Worm (Caenorhabditis elegans) whole organism, L2 larva: ENCODE data around the gene cpg-2.
A peak's percentile ranks its signal among the peaks of the same experiment; 100 is the strongest.

Source experiments
- C34F6.9 ChIP-seq: fragments of 150-350 bp; optimal IDR thresholded peaks from 2 replicates; lab custom pipeline; 2014; ENCODE audit warnings: missing biosample characterization, missing genetic modification characterization
- F13H6.1 ChIP-seq: sonication (generic microtip); optimal IDR thresholded peaks from 2 replicates; lab custom pipeline; 2016; ENCODE audit warnings: missing genetic modification characterization, missing compliant biosample characterization
- R02D3.7 ChIP-seq: fragments of 150-350 bp; optimal IDR thresholded peaks from 2 replicates; lab custom pipeline; 2014; ENCODE audit warnings: missing biosample characterization, missing genetic modification characterization
- Y55F3AM.14 ChIP-seq: fragments of 200-800 bp; sonication (Bioruptor generic); optimal IDR thresholded peaks from 2 replicates; lab custom pipeline; 2018; ENCODE audit warnings: mild to moderate bottlenecking, missing genetic modification characterization, missing compliant biosample characterization
- ZK546.5 ChIP-seq: sonication (generic microtip); optimal IDR thresholded peaks from 2 replicates; lab custom pipeline; 2017; ENCODE audit warnings: missing biosample characterization, missing genetic modification characterization
- alr-1 ChIP-seq: fragments of 150-350 bp; optimal IDR thresholded peaks from 2 replicates; lab custom pipeline; 2014; ENCODE audit warnings: missing biosample characterization, missing genetic modification characterization
- aly-2 ChIP-seq: fragments of 150-350 bp; optimal IDR thresholded peaks from 2 replicates; lab custom pipeline; 2014; ENCODE audit warnings: missing biosample characterization, missing genetic modification characterization
- ama-1 ChIP-seq: fragments of 150-350 bp; optimal IDR thresholded peaks from 2 replicates; lab custom pipeline; 2018; ENCODE audit warnings: inconsistent platforms
- blmp-1 ChIP-seq: sonication (generic microtip); optimal IDR thresholded peaks from 2 replicates; lab custom pipeline; 2017; ENCODE audit warnings: missing genetic modification characterization, mild to moderate bottlenecking, missing compliant biosample characterization, antibody characterized with exemption, moderate library complexity; ENCODE audit not compliant: insufficient read depth
- ceh-82 ChIP-seq: fragments of 150-350 bp; optimal IDR thresholded peaks from 2 replicates; lab custom pipeline; 2014; ENCODE audit warnings: missing biosample characterization, missing genetic modification characterization
- crh-2 ChIP-seq: sonication (generic microtip); optimal IDR thresholded peaks from 2 replicates; lab custom pipeline; 2017; ENCODE audit warnings: missing biosample characterization, missing genetic modification characterization
- dmd-4 ChIP-seq: sonication (generic microtip); optimal IDR thresholded peaks from 2 replicates; lab custom pipeline; 2017; ENCODE audit warnings: missing biosample characterization, missing genetic modification characterization
- elt-1 ChIP-seq: fragments of 150-350 bp; optimal IDR thresholded peaks from 2 replicates; lab custom pipeline; 2014; ENCODE audit warnings: missing biosample characterization, missing genetic modification characterization
- fos-1 ChIP-seq: fragments of 150-350 bp; optimal IDR thresholded peaks from 2 replicates; lab custom pipeline; 2014; ENCODE audit warnings: missing biosample characterization, missing genetic modification characterization
- lin-11 ChIP-seq: fragments of 150-350 bp; sonication (generic microtip); optimal IDR thresholded peaks from 2 replicates; lab custom pipeline; 2014; ENCODE audit warnings: missing biosample characterization, missing genetic modification characterization, inconsistent platforms, mixed read lengths
- lin-13 ChIP-seq: fragments of 150-350 bp; optimal IDR thresholded peaks from 2 replicates; lab custom pipeline; 2014; ENCODE audit warnings: missing biosample characterization, missing genetic modification reagents, missing genetic modification characterization
- lsy-2 ChIP-seq, 2 experiments: fragments of 150-350 bp in 1 of 2; sonication (generic microtip) in 1 of 2; optimal IDR thresholded peaks; 2 replicates each; lab custom pipeline; 2014 to 2017; ENCODE audit warnings: missing biosample characterization in 2 of 2, missing genetic modification characterization in 2 of 2
- mab-5 ChIP-seq: fragments of 150-350 bp; optimal IDR thresholded peaks from 2 replicates; lab custom pipeline; 2014; ENCODE audit warnings: missing biosample characterization, missing genetic modification characterization
- mbf-1 ChIP-seq: sonication (generic microtip); optimal IDR thresholded peaks from 2 replicates; lab custom pipeline; 2017; ENCODE audit warnings: missing biosample characterization, missing genetic modification characterization
- mdl-1 ChIP-seq, 2 experiments: fragments of 150-350 bp in 1 of 2; sonication (generic microtip) in 1 of 2; optimal IDR thresholded peaks; 2 replicates each; lab custom pipeline; 2017; ENCODE audit warnings: missing biosample characterization in 2 of 2, missing genetic modification characterization in 2 of 2
- nhr-11 ChIP-seq: fragments of 150-350 bp; optimal IDR thresholded peaks from 2 replicates; lab custom pipeline; 2014; ENCODE audit warnings: missing biosample characterization, missing genetic modification characterization
- nhr-21 ChIP-seq: fragments of 150-350 bp; optimal IDR thresholded peaks from 2 replicates; lab custom pipeline; 2014; ENCODE audit warnings: missing biosample characterization, missing genetic modification characterization
- nhr-23 ChIP-seq: fragments of 150-350 bp; optimal IDR thresholded peaks from 2 replicates; lab custom pipeline; 2014; ENCODE audit warnings: missing biosample characterization, missing genetic modification reagents, missing genetic modification characterization
- nhr-25 ChIP-seq: fragments of 150-350 bp; sonication (generic microtip); optimal IDR thresholded peaks from 3 replicates; lab custom pipeline; 2014; ENCODE audit warnings: missing biosample characterization, missing genetic modification characterization
- nhr-6 ChIP-seq: fragments of 150-350 bp; optimal IDR thresholded peaks from 2 replicates; lab custom pipeline; 2014; ENCODE audit warnings: missing biosample characterization, missing genetic modification characterization
- peb-1 ChIP-seq: fragments of 150-350 bp; optimal IDR thresholded peaks from 2 replicates; lab custom pipeline; 2014; ENCODE audit warnings: missing biosample characterization, missing genetic modification characterization
- sem-4 ChIP-seq: fragments of 150-350 bp; optimal IDR thresholded peaks from 2 replicates; lab custom pipeline; 2014; ENCODE audit warnings: missing biosample characterization, missing genetic modification reagents, missing genetic modification characterization
- skn-1 ChIP-seq: sonication (generic microtip); optimal IDR thresholded peaks from 2 replicates; lab custom pipeline; 2017; ENCODE audit warnings: missing biosample characterization, missing genetic modification characterization
- sma-3 ChIP-seq: sonication (generic microtip); optimal IDR thresholded peaks from 2 replicates; lab custom pipeline; 2016; ENCODE audit warnings: missing genetic modification reagents, missing genetic modification characterization, missing compliant biosample characterization
- sma-9 ChIP-seq, 2 experiments: fragments of 150-350 bp in 1 of 2; sonication (generic microtip) in 1 of 2; optimal IDR thresholded peaks; 2 replicates each; lab custom pipeline; 2014 to 2016; ENCODE audit warnings: missing genetic modification characterization in 2 of 2, mild to moderate bottlenecking in 1 of 2, missing biosample characterization in 1 of 2, missing compliant biosample characterization in 1 of 2, missing genetic modification reagents in 1 of 2, moderate library complexity in 1 of 2
- unc-39 ChIP-seq: fragments of 150-350 bp; optimal IDR thresholded peaks from 2 replicates; lab custom pipeline; 2014; ENCODE audit warnings: missing biosample characterization, missing genetic modification characterization
- unc-55 ChIP-seq: fragments of 150-350 bp; sonication (generic microtip); optimal IDR thresholded peaks from 3 replicates; lab custom pipeline; 2014; ENCODE audit warnings: missing biosample characterization, missing genetic modification reagents, missing genetic modification characterization
- unc-62 ChIP-seq: fragments of 150-350 bp; optimal IDR thresholded peaks from 2 replicates; lab custom pipeline; 2014; ENCODE audit warnings: missing biosample characterization, missing genetic modification reagents, missing genetic modification characterization
- ztf-1 ChIP-seq: fragments of 200-800 bp; sonication (Bioruptor generic); conservative IDR thresholded peaks from 2 replicates; pipeline ENCODE4 v1.3.6; 2022; ENCODE audit warnings: missing genetic modification characterization, missing compliant biosample characterization
- ztf-4 ChIP-seq: fragments of 150-350 bp; optimal IDR thresholded peaks from 2 replicates; lab custom pipeline; 2014; ENCODE audit warnings: missing biosample characterization, missing genetic modification characterization

cpg-2 gene

ce11 chrIII:7084908-7085307 lies 18.9 kb downstream of the cpg-2 start, which contains the start of gene tofu-7:
Gene tofu-7, minus strand, starts transcription at chrIII:7085018.
- TF ChIP-seq lsy-2 (tag; optimal IDR thresholded peaks at IDR 0.05; lab: Kevin White, UChicago) = no peak
- no peak for TF ChIP-seq ztf-1 (GFP tag; lab: Robert Waterston, UW)
- TF ChIP-seq unc-55 = no peak
- TF ChIP-seq skn-1 (tag; lab: Kevin White, UChicago) = no peak
- TF ChIP-seq crh-2 (tag; lab: Kevin White, UChicago) = no peak
- no peak for TF ChIP-seq aly-2 (tag; lab: Kevin White, UChicago)
- TF ChIP-seq nhr-25 (tag; lab: Kevin White, UChicago) = no peak
- TF ChIP-seq alr-1 (tag; lab: Kevin White, UChicago) = no peak
- no peak for TF ChIP-seq unc-39 (tag; lab: Kevin White, UChicago)

- TF ChIP-seq nhr-25 (tag; lab: Kevin White, UChicago) (no peak), R02D3.7 (tag; lab: Kevin White, UChicago) (no peak), dmd-4 (tag; lab: Kevin White, UChicago) (no peak), C34F6.9 (tag; lab: Kevin White, UChicago) (no peak), peb-1 (tag; lab: Kevin White, UChicago) (no peak)
- TF ChIP-seq, all 48 proteins: peak for 0
Measured at ce11 chrIII:7083106-7083505, 20.7 kb downstream of the cpg-2 start.

DNA sequence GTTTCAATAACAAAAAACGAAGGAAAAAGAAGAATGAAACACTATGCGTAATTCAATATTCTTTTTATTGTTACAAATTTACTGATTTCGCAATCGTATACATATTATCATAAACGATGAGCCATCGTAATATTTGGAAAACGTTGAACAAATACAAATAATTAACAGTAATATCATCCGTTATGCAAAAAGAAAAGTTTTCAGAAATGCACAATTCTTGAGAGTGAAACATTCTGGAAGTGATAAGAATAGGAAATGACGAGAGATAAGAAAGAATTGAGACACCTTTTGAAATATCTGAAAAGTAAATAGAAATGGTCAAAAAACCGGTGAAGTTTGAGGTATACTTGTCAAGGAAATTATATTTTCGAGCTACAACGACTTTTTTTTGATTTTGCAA lies 22.3 kb downstream of the cpg-2 start:
- TF ChIP-seq sem-4 (tag; lab: Kevin White, UChicago) (no peak), Y55F3AM.14 (GFP tag; lab: Kevin White, UChicago) (no peak), fos-1 (tag; lab: Kevin White, UChicago) (peak; percentile 76), blmp-1 (tag; lab: Kevin White, UChicago) (no peak), unc-39 (tag; lab: Kevin White, UChicago) (no peak), lin-11 (tag; lab: Kevin White, UChicago) (no peak), ceh-82 (no peak)

DNA sequence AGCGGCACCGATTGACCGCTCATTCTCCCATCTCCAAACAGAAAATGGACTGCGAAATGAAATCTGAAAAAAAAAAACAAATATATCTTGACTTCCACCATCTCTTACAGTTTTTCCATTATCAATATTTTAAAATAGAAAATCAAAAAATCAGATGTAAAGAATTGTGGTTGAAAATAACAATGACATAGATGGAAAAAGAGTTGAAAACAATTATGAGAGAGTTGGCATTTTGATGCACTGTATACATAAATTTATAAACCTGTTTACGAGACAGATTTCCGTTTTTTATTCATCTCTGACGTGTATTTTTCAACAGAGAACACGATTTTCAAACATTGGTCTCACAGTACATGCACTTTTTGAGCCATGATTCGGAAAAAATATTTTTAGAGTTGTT lies 23.1 kb downstream of the cpg-2 start, which contains the start of gene ZK418.7:
ZK418.7 (minus strand) TSS at position 101 of the 400 bp plus-strand sequence.
- TF ChIP-seq nhr-23 (no peak), F13H6.1 (tag; lab: Kevin White, UChicago) (no peak), ama-1 (no peak), mdl-1 (tag; optimal IDR thresholded peaks at IDR 0.05; lab: Kevin White, UChicago) (no peak), nhr-6 (tag; lab: Kevin White, UChicago) (no peak), ZK546.5 (tag; lab: Kevin White, UChicago) (no peak), unc-62 (GFP tag; lab: Kevin White, UChicago) (no peak), ztf-4 (tag; lab: Kevin White, UChicago) (no peak), nhr-25 (tag; lab: Kevin White, UChicago) (no peak)

DNA sequence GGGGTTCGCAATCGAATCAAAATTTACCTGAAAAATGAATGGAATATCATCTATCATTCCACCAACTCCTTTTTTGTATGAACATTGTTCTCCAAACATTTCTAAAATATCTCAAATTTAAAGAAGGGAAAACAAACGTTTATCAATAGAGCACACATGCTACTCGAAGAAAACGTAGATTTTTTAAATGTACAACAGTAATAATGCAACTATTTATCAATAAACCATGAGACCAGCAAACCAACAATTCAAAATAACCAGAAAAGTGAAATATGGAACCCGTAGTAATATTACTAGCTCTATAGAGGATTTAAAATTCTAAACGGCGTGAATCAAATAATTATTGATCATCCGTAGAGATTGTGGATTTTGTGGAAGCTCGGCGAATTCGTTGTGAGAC lies 25.1 kb downstream of the cpg-2 start, which contains the start of gene ZK418.6:
ZK418.6 (minus strand) TSS at position 101 of the 400 bp plus-strand sequence.
- TF ChIP-seq mab-5 (tag; lab: Kevin White, UChicago) (no peak), mbf-1 (tag; lab: Kevin White, UChicago) (no peak), nhr-11 (no peak), ztf-1 (GFP tag; lab: Robert Waterston, UW) (no peak), nhr-21 (no peak), mdl-1 (tag; optimal IDR thresholded peaks at IDR 0.05; lab: Kevin White, UChicago) (no peak), dmd-4 (tag; lab: Kevin White, UChicago) (no peak), blmp-1 (tag; lab: Kevin White, UChicago) (no peak), sma-3 (GFP tag; lab: Kevin White, UChicago) (no peak), elt-1 (no peak), R02D3.7 (tag; lab: Kevin White, UChicago) (no peak), unc-39 (tag; lab: Kevin White, UChicago) (no peak), lin-13 (GFP tag; lab: Kevin White, UChicago) (no peak), fos-1 (tag; lab: Kevin White, UChicago) (no peak), skn-1 (tag; lab: Kevin White, UChicago) (no peak), unc-55 (no peak), sma-9 (GFP tag; optimal IDR thresholded peaks at IDR 0.05; lab: Kevin White, UChicago) (no peak), sma-9 (tag; optimal IDR thresholded peaks at IDR 0.05; lab: Kevin White, UChicago) (no peak)
